Fruit fly (Drosophila melanogaster) whole organism: ENCODE data around the gene SA2.

ENCODE experiments used
- CG8478 ChIP-seq: fragments of >200 bp; optimal IDR thresholded peaks from 2 replicates; lab custom pipeline; 2018; ENCODE audit warnings: inconsistent platforms
- Dll ChIP-seq: fragments of >200 bp; optimal IDR thresholded peaks from 2 replicates; lab custom pipeline; 2017
- EcR ChIP-seq, 2 experiments: fragments of >200 bp; optimal IDR thresholded peaks; 2 replicates each; lab custom pipeline; 2017; ENCODE audit warnings: missing biosample characterization in 2 of 2, missing genetic modification characterization in 2 of 2, missing genetic modification reagents in 2 of 2
- pan ChIP-seq: fragments of >200 bp; optimal IDR thresholded peaks from 2 replicates; lab custom pipeline; 2017
- psq ChIP-seq: fragments of >200 bp; optimal IDR thresholded peaks from 2 replicates; lab custom pipeline; 2017
- usp ChIP-seq: fragments of >200 bp; optimal IDR thresholded peaks from 2 replicates; lab custom pipeline; 2017; ENCODE audit warnings: missing biosample characterization, missing genetic modification characterization, mixed read lengths

The SA2 gene

DNA sequence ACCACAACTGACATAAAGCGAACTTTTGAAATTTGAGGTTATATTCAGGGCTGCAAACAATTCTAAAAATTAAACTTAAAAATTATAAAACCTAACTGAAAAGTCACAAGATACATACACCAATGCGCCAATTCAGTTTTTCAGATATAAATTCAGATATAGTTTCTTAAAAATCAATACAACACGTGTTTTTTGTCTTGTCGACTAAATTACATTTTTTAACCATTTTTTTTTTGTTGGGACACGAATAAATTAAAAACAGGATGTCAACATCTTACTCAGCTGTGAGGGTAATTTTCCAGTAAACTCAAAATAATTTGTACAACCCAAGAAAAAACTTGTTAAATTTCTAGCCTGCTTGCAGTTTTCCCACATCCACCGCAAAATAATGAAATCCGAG is at the start of gene SA2:
TSS of gene SA2 (minus strand) at position 101 of the 400 bp plus-strand sequence.
- TF ChIP-seq EcR (GFP tag; optimal IDR thresholded peaks at IDR 0.05; lab: Kevin White, UChicago) (no peak), psq (lab: Kevin White, UChicago) (no peak), usp (GFP tag; lab: Kevin White, UChicago) (no peak), CG8478 (lab: Kevin White, UChicago) (no peak), pan (lab: Kevin White, UChicago) (no peak), Dll (lab: Kevin White, UChicago) (no peak)

DNA sequence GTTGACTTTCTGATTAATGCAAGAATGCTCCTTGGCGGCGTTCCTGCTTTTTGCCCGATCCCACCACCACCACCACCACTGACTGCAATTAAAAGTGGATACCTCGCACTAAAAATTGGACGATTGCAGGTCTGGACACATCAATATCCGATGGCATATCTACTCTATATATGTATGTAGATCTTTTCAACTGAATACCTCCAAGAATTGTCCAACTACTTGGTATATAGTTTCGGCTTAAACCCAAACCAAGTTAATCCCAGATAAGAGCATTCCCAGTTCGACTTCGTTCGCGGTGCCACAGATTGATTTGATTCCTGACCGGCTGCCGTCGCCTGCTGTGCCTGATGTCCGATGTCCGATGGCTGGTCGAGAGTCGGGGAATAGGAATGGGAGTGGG is 47.1 kb upstream of the SA2 start:
- TF ChIP-seq psq (lab: Kevin White, UChicago) (no peak), pan (lab: Kevin White, UChicago) (no peak), EcR (GFP tag; optimal IDR thresholded peaks at IDR 0.05; lab: Kevin White, UChicago) (no peak), CG8478 (lab: Kevin White, UChicago) (no peak), usp (GFP tag; lab: Kevin White, UChicago) (no peak), Dll (lab: Kevin White, UChicago) (no peak)

DNA sequence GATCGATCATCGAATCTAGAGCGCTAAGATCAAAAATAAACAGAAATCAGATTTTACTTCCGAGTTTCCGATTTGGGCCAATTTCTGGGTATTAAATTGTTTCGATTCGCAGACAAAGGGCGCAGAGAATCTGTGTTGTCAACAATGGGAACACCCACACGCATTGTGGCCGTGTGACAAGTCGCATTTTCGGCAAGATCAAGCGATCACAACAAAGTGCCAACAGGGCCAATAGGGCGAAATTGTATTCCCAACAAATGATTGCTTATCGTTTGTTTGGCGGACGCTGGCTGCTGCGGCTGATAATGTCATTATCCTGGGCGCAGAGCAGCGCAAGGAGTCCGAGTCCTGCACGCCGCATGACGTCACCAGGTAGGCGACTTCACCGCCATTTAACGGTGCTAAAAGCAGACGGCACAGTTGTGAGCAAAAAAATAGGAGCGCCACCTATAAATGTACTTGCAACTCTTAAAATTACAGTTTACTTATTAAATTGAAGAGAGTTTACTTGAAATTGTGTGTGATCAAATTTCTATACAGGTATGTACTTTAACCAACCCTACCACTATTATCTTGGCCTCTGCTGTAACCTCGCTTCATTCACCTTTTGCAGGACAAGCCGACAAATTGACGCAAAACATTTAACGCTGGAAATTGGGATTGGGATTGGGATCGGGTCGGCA is 41.5 kb upstream of the SA2 start:
- TF ChIP-seq pan (lab: Kevin White, UChicago) (no peak), usp (GFP tag; lab: Kevin White, UChicago) (no peak), Dll (lab: Kevin White, UChicago) (no peak), CG8478 (lab: Kevin White, UChicago) (no peak), EcR (GFP tag; optimal IDR thresholded peaks at IDR 0.05; lab: Kevin White, UChicago) (no peak), psq (lab: Kevin White, UChicago) (no peak)

DNA sequence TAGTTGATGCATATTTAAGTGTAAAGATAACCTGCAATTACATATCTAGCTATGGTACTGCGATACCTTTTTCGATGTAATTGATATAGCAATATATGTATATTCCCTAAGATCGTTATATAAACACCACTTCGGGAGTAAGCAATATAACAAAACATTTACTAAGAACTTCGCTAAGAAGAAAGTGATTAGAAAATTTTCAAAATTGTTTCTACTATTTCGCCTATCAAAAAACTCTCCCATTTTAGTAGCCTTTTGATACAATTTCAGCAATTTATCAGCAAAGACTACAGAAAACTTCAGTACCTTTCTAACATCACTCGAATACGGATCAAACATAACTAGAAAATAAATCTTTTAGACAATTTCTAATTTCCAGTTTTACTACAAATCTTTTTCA is 39.6 kb upstream of the SA2 start, which contains the start of gene robl62A:
TSS of gene robl62A (plus strand) at position 301 of the 400 bp plus-strand sequence.
- TF ChIP-seq psq (lab: Kevin White, UChicago) (no peak), Dll (lab: Kevin White, UChicago) (no peak), EcR (GFP tag; optimal IDR thresholded peaks at IDR 0.05; lab: Kevin White, UChicago) (no peak), CG8478 (lab: Kevin White, UChicago) (no peak), pan (lab: Kevin White, UChicago) (no peak), usp (GFP tag; lab: Kevin White, UChicago) (no peak)

DNA sequence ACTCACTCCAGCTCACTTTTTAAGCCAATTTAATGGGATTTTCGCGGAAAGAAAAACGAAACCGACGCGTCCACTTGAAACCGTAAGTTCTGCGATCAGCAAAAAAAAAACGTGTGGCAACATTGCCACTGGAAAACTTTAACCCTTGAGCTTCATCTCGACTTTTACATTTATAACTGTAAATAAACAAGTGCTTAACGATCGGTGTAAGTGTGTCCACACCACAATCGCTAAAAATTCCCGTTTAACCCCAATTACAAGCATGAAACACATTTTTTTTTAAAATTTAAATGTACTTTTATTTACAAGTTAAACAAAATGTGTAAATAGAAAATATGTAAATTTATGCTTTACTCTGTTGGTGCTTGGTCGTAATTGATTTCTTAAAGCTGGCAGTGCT is 37.5 kb upstream of the SA2 start, which contains the start of gene Ptp61F:
TSS of gene Ptp61F (minus strand) at position 101 of the 400 bp plus-strand sequence.
- TF ChIP-seq pan (lab: Kevin White, UChicago) (no peak), psq (lab: Kevin White, UChicago) (no peak)

DNA sequence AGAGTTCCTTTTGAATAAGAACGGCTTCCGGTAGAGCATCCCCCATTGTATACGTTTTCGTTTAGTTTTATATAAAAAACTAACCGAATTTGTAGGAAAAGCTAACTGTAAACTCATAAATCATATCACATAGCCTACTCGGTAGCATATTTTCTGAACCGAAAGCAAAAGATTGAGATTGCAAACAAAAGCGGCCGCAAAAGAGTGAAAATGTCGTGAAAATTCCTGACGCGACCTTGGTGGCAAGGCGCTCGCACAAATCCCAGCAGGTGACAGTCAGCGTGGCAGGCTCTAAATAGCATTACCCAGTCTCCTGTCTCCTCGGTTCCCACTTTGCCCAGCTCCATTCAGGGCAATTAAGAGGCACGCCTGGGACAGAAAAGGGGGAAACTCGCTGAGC is 34.3 kb upstream of the SA2 start, which contains the start of gene Naa30B:
TSS of gene Naa30B (minus strand) at position 101 of the 400 bp plus-strand sequence.
- TF ChIP-seq CG8478 (lab: Kevin White, UChicago) (no peak), pan (lab: Kevin White, UChicago) (no peak)

DNA sequence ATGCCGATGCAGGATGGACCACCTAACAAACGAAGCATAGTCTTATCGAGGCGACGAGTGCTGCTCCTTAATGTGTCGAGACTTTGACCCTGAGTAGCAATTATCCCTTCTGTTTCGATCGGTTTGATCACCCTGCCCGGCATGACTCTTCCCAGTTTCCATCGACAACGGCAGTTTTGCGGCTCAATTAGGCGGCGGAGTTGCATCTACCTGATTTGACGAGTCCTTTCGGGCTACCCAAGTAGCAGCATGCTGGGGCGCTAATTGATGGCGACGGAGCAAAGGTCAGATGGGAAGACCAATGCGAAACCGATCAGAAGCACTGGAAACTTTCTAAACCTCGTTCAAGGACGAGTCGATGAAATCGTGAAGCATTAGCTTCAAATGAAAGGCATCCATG is 33.4 kb upstream of the SA2 start:
- TF ChIP-seq usp (GFP tag; lab: Kevin White, UChicago) (no peak), EcR (GFP tag; optimal IDR thresholded peaks at IDR 0.05; lab: Kevin White, UChicago) (no peak), pan (lab: Kevin White, UChicago) (no peak), CG8478 (lab: Kevin White, UChicago) (no peak), psq (lab: Kevin White, UChicago) (no peak), Dll (lab: Kevin White, UChicago) (no peak)

DNA sequence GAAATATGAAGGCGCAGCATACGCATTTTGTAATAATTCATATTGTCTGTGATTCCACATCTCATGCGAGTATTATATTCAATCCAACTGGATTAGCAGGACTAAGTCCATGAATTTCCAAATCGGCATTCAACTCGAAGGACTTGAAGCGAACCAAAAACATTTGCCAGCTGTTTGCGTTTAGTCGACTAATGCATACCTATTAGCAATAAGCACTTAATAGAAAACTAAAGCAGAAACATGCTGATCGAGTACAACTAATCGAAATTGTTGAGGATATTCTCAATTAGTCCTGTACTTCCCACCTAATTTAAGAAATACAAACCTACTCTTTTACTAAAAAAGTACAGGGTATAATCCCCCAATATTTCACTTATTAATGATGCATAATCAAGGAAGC is 31.6 kb upstream of the SA2 start:
- TF ChIP-seq psq (lab: Kevin White, UChicago) (no peak), usp (GFP tag; lab: Kevin White, UChicago) (no peak), CG8478 (lab: Kevin White, UChicago) (no peak), EcR (GFP tag; optimal IDR thresholded peaks at IDR 0.05; lab: Kevin White, UChicago) (no peak), pan (lab: Kevin White, UChicago) (no peak), Dll (lab: Kevin White, UChicago) (no peak)

DNA sequence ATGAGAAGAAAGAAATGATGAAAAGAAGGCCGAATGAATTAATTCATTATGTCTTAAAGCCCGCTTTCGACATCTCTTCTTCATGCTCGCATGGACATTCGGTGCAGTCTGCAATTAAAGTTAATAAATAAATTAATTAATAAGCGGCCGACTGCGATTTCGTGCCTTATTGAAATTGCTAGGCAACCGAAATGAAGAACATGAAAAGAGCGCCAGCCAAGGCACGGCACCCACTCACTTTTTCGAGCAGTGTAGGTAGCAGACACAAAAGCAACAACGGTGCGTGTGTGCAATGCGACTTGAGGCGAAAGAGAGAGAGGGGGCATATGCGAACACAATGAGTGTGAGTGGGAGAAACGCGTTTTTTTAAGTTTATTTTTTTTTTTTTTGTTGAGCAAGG is 26.8 kb upstream of the SA2 start:
- TF ChIP-seq psq (lab: Kevin White, UChicago) (no peak), Dll (lab: Kevin White, UChicago) (no peak), pan (lab: Kevin White, UChicago) (no peak)

DNA sequence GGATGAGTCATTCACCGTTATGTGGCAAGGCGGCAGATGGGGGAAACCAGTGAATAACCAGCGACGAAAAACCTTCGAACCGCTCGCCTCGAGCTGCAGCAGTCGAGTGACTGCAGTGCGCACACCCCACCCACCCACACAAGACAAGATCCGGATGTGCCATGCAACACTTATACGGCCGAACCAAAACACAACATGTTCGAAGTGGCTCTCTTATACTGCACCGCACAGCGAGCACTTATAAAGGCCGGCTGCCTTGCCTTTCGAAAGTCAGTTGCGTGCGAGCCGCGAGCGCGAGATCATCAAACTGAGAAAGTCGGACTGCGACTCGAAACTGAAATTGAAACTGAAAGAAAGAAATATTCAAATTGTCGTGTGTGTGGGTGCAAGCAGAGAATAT is 25.9 kb upstream of the SA2 start, which contains the start of gene rho:
TSS of gene rho (plus strand) at position 265 of the 400 bp plus-strand sequence.
- TF ChIP-seq pan (lab: Kevin White, UChicago) = no peak
- peak; percentile 27 for TF ChIP-seq Dll (lab: Kevin White, UChicago)

DNA sequence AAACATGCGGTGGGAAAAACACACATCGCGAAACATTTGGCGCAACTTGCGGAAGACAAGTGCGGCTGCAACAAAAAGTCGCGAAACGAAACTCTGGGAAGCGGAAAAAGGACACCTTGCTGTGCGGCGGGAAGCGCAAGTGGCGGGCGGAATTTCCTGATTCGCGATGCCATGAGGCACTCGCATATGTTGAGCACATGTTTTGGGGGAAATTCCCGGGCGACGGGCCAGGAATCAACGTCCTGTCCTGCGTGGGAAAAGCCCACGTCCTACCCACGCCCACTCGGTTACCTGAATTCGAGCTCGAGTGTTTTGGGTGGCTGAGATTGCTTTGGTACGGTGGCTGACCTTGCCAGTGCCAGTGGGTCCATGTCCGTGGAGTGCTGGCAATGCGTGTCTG is 24.2 kb upstream of the SA2 start:
- TF ChIP-seq pan (lab: Kevin White, UChicago) (no peak), EcR (GFP tag; optimal IDR thresholded peaks at IDR 0.05; lab: Kevin White, UChicago) (no peak), usp (GFP tag; lab: Kevin White, UChicago) (no peak), CG8478 (lab: Kevin White, UChicago) (no peak), Dll (lab: Kevin White, UChicago) (no peak), psq (lab: Kevin White, UChicago) (no peak)
